Fruit fly (Drosophila melanogaster) whole organism, embryonic: ENCODE measurements around the gene Tim17a1.

Experiments used
- Antp ChIP-seq: fragments of 200-800 bp; sonication (Bioruptor generic); optimal IDR thresholded peaks from 3 replicates; lab custom pipeline; 2016; ENCODE audit warnings: missing biosample characterization, missing genetic modification characterization
- Atf6 ChIP-seq: fragments of 200-800 bp; sonication (Bioruptor generic); IDR thresholded peaks from 2 replicates; pipeline ENCODE4 v1.3.6; 2022; ENCODE audit warnings: missing biosample characterization, missing genetic modification characterization
- CG10147 ChIP-seq: fragments of 200-800 bp; sonication (Bioruptor generic); optimal IDR thresholded peaks from 2 replicates; lab custom pipeline; 2019; ENCODE audit warnings: missing biosample characterization, mild to moderate bottlenecking, missing genetic modification characterization, moderate library complexity
- CG10267 ChIP-seq: fragments of 200-800 bp; sonication (Bioruptor generic); optimal IDR thresholded peaks from 2 replicates; lab custom pipeline; 2018; ENCODE audit warnings: missing biosample characterization, mild to moderate bottlenecking, missing genetic modification characterization, moderate library complexity
- CG10366 ChIP-seq: fragments of 200-800 bp; sonication (Bioruptor generic); IDR thresholded peaks from 2 replicates; pipeline ENCODE4 v1.3.6; 2022; ENCODE audit warnings: missing biosample characterization, missing genetic modification characterization
- CG11085 ChIP-seq: fragments of 200-800 bp; sonication (Bioruptor generic); IDR thresholded peaks from 2 replicates; pipeline ENCODE4 v1.3.6; 2022; ENCODE audit warnings: missing biosample characterization, missing genetic modification characterization
- CG1233 ChIP-seq: fragments of 200-800 bp; sonication (Bioruptor generic); optimal IDR thresholded peaks from 4 replicates; lab custom pipeline; 2018; ENCODE audit warnings: missing biosample characterization, mild to moderate bottlenecking, missing genetic modification characterization
- CG12391 ChIP-seq: fragments of 200-800 bp; sonication (Bioruptor generic); optimal IDR thresholded peaks from 3 replicates; lab custom pipeline; 2018; ENCODE audit warnings: missing biosample characterization, mild to moderate bottlenecking, missing genetic modification characterization, moderate library complexity
- CG13624 ChIP-seq: fragments of 200-800 bp; sonication (Bioruptor generic); optimal IDR thresholded peaks from 2 replicates; lab custom pipeline; 2016; ENCODE audit warnings: missing biosample characterization, missing genetic modification characterization
- CG15011 ChIP-seq: fragments of 200-800 bp; sonication (Bioruptor generic); optimal IDR thresholded peaks from 3 replicates; lab custom pipeline; 2018; ENCODE audit warnings: missing biosample characterization, mild to moderate bottlenecking, missing genetic modification characterization
- CG18764 ChIP-seq: fragments of 200-800 bp; sonication (Bioruptor generic); optimal IDR thresholded peaks from 3 replicates; lab custom pipeline; 2016; ENCODE audit warnings: missing biosample characterization, missing genetic modification characterization
- CG2199 ChIP-seq: fragments of 200-800 bp; sonication (Bioruptor generic); IDR thresholded peaks from 3 replicates; pipeline ENCODE4 v1.3.6; 2022; ENCODE audit warnings: missing biosample characterization, missing genetic modification characterization
- CG2875 ChIP-seq: fragments of 200-800 bp; sonication (Bioruptor generic); optimal IDR thresholded peaks from 2 replicates; lab custom pipeline; 2017; ENCODE audit warnings: missing biosample characterization, mild to moderate bottlenecking, missing genetic modification characterization, missing genetic modification reagents
- CG31224 ChIP-seq: fragments of 200-800 bp; sonication (Bioruptor generic); IDR thresholded peaks from 2 replicates; pipeline ENCODE4 v1.3.6; 2022; ENCODE audit warnings: missing biosample characterization, missing genetic modification characterization
- CG31365 ChIP-seq: fragments of 200-800 bp; sonication (Bioruptor generic); optimal IDR thresholded peaks from 2 replicates; lab custom pipeline; 2018; ENCODE audit warnings: missing biosample characterization, mild to moderate bottlenecking, missing genetic modification characterization
- CG32767 ChIP-seq: fragments of 200-800 bp; sonication (Bioruptor generic); IDR thresholded peaks from 2 replicates; pipeline ENCODE4 v1.3.6; 2022; ENCODE audit warnings: missing biosample characterization, missing genetic modification characterization
- CG3407 ChIP-seq: fragments of 200-800 bp; sonication (Bioruptor generic); optimal IDR thresholded peaks from 2 replicates; lab custom pipeline; 2018; ENCODE audit warnings: missing biosample characterization, mild to moderate bottlenecking, missing genetic modification characterization
- CG3995 ChIP-seq: fragments of 200-800 bp; sonication (Bioruptor generic); optimal IDR thresholded peaks from 3 replicates; lab custom pipeline; 2016; ENCODE audit warnings: missing biosample characterization, missing genetic modification characterization
- CG4820 ChIP-seq: fragments of 200-800 bp; sonication (Bioruptor generic); optimal IDR thresholded peaks from 3 replicates; lab custom pipeline; 2016; ENCODE audit warnings: missing biosample characterization, missing genetic modification characterization
- CG6175 ChIP-seq: fragments of 200-800 bp; sonication (Bioruptor generic); IDR thresholded peaks from 3 replicates; pipeline ENCODE4 v1.3.6; 2022; ENCODE audit warnings: missing biosample characterization, missing genetic modification characterization
- CG6791 ChIP-seq: fragments of 200-800 bp; sonication (Bioruptor generic); IDR thresholded peaks from 3 replicates; pipeline ENCODE4 v1.3.6; 2022; ENCODE audit warnings: missing biosample characterization, missing genetic modification characterization; ENCODE audit not compliant: partially characterized antibody
- CG6813 ChIP-seq: fragments of 200-800 bp; sonication (Bioruptor generic); optimal IDR thresholded peaks from 2 replicates; lab custom pipeline; 2017; ENCODE audit warnings: missing biosample characterization, missing genetic modification characterization, mild to moderate bottlenecking, moderate library complexity, missing genetic modification reagents
- CG7745 ChIP-seq: fragments of 200-800 bp; sonication (Bioruptor generic); optimal IDR thresholded peaks from 2 replicates; lab custom pipeline; 2018; ENCODE audit warnings: missing biosample characterization, mild to moderate bottlenecking, missing genetic modification characterization, moderate library complexity
- CkIIα-i1 ChIP-seq: fragments of 200-800 bp; sonication (Bioruptor generic); IDR thresholded peaks from 2 replicates; pipeline ENCODE4 v1.3.6; 2022; ENCODE audit warnings: missing biosample characterization, missing genetic modification characterization
- Deaf1 ChIP-seq: fragments of 200-800 bp; optimal IDR thresholded peaks from 3 replicates; lab custom pipeline; 2019; ENCODE audit warnings: missing biosample characterization, mild to moderate bottlenecking, missing genetic modification characterization, moderate library complexity
- Dref ChIP-seq: fragments of 200-800 bp; sonication (Bioruptor generic); IDR thresholded peaks from 2 replicates; pipeline ENCODE4 v1.3.6; 2022; ENCODE audit warnings: missing biosample characterization, missing genetic modification characterization
- Eip74EF ChIP-seq, 2 experiments: fragments of 200-800 bp in 1 of 2; fragments of >200 bp in 1 of 2; sonication (Bioruptor generic) in 1 of 2; optimal IDR thresholded peaks; 2 replicates each; lab custom pipeline; 2017 to 2019; ENCODE audit warnings: missing biosample characterization in 2 of 2, missing genetic modification characterization in 2 of 2, mild to moderate bottlenecking in 1 of 2, moderate library complexity in 1 of 2
- Ets97D ChIP-seq: fragments of 200-800 bp; sonication (Bioruptor generic); optimal IDR thresholded peaks from 3 replicates; lab custom pipeline; 2016; ENCODE audit warnings: missing biosample characterization, missing genetic modification characterization
- Gug ChIP-seq: fragments of 200-800 bp; sonication (Bioruptor generic); IDR thresholded peaks from 4 replicates; pipeline ENCODE4 v1.3.6; 2022; ENCODE audit warnings: missing biosample characterization, missing genetic modification characterization
- HmgD ChIP-seq: fragments of 200-800 bp; sonication (Bioruptor generic); optimal IDR thresholded peaks from 3 replicates; lab custom pipeline; 2016; ENCODE audit warnings: missing biosample characterization, missing genetic modification characterization
- Hmr ChIP-seq: fragments of 200-800 bp; sonication (Bioruptor generic); optimal IDR thresholded peaks from 3 replicates; lab custom pipeline; 2017; ENCODE audit warnings: mild to moderate bottlenecking, missing biosample characterization, missing genetic modification reagents, missing genetic modification characterization
- Jarid2 ChIP-seq: fragments of 200-800 bp; sonication (Bioruptor generic); optimal IDR thresholded peaks from 3 replicates; lab custom pipeline; 2017; ENCODE audit warnings: mild to moderate bottlenecking, missing biosample characterization, missing genetic modification reagents, missing genetic modification characterization
- Mad ChIP-seq: fragments of 200-800 bp; sonication (Bioruptor generic); optimal IDR thresholded peaks from 2 replicates; lab custom pipeline; 2016; ENCODE audit warnings: missing biosample characterization, missing genetic modification characterization
- Nf-YA ChIP-seq: fragments of 200-800 bp; sonication (Bioruptor generic); IDR thresholded peaks from 2 replicates; pipeline ENCODE4 v1.3.6; 2022; ENCODE audit warnings: missing biosample characterization, missing genetic modification characterization
- NfI ChIP-seq: fragments of 200-800 bp; sonication (Bioruptor generic); optimal IDR thresholded peaks from 3 replicates; lab custom pipeline; 2018; ENCODE audit warnings: missing biosample characterization, mild to moderate bottlenecking, missing genetic modification characterization, moderate library complexity
- Oaz ChIP-seq: fragments of 200-800 bp; sonication (Bioruptor generic); IDR thresholded peaks from 2 replicates; pipeline ENCODE4 v1.3.6; 2022; ENCODE audit warnings: missing biosample characterization, missing genetic modification characterization
- Sox102F ChIP-seq: fragments of 200-800 bp; sonication (Bioruptor generic); optimal IDR thresholded peaks from 2 replicates; lab custom pipeline; 2018; ENCODE audit warnings: missing biosample characterization, mild to moderate bottlenecking, missing genetic modification characterization, moderate library complexity
- Sry-δ ChIP-seq: fragments of 200-800 bp; sonication (Bioruptor generic); optimal IDR thresholded peaks from 2 replicates; lab custom pipeline; 2016; ENCODE audit warnings: missing biosample characterization, missing genetic modification characterization
- Trl ChIP-seq, 3 experiments: fragments of >200 bp in 2 of 3; fragments of 200-800 bp in 1 of 3; sonication (Bioruptor generic) in 1 of 3; optimal IDR thresholded peaks; 2 replicates in 1 of 3; 3 replicates in 2 of 3; lab custom pipeline; 2016 to 2017; ENCODE audit warnings: missing biosample characterization in 1 of 3, missing genetic modification characterization in 1 of 3
- dan ChIP-seq: fragments of 200-800 bp; sonication (Bioruptor generic); IDR thresholded peaks from 2 replicates; pipeline ENCODE4 v1.3.6; 2022; ENCODE audit warnings: missing biosample characterization, missing genetic modification characterization
- dmrt11E ChIP-seq: fragments of 200-800 bp; sonication (Bioruptor generic); optimal IDR thresholded peaks from 3 replicates; lab custom pipeline; 2018; ENCODE audit warnings: missing biosample characterization, mild to moderate bottlenecking, missing genetic modification characterization, moderate library complexity
- gfzf ChIP-seq: fragments of 200-800 bp; sonication (Bioruptor generic); optimal IDR thresholded peaks from 2 replicates; lab custom pipeline; 2016; ENCODE audit warnings: missing biosample characterization, mild to moderate bottlenecking, missing genetic modification characterization, moderate library complexity
- hkb ChIP-seq, 2 experiments: fragments of 200-800 bp in 1 of 2; fragments of >200 bp in 1 of 2; sonication (Bioruptor generic) in 1 of 2; IDR thresholded peaks in 1 of 2; optimal IDR thresholded peaks in 1 of 2; 2 replicates each; pipeline versions ENCODE4 v1.3.6 to Lab custom; 2017 to 2022; ENCODE audit warnings: missing biosample characterization in 1 of 2, missing genetic modification characterization in 1 of 2
- nau ChIP-seq: fragments of 200-800 bp; sonication (Bioruptor generic); optimal IDR thresholded peaks from 3 replicates; lab custom pipeline; 2017; ENCODE audit warnings: missing biosample characterization, mild to moderate bottlenecking, missing genetic modification characterization, missing genetic modification reagents
- onecut ChIP-seq: fragments of 200-800 bp; sonication (Bioruptor generic); IDR thresholded peaks from 2 replicates; pipeline ENCODE4 v1.3.6; 2022; ENCODE audit warnings: missing biosample characterization, missing genetic modification characterization
- pum ChIP-seq: fragments of 200-800 bp; sonication (Bioruptor generic); optimal IDR thresholded peaks from 2 replicates; lab custom pipeline; 2016; ENCODE audit warnings: missing biosample characterization, missing genetic modification characterization
- rib ChIP-seq: fragments of 200-800 bp; sonication (Bioruptor generic); IDR thresholded peaks from 2 replicates; pipeline ENCODE4 v1.3.6; 2022; ENCODE audit warnings: missing biosample characterization, missing genetic modification characterization
- seq ChIP-seq: fragments of 200-800 bp; sonication (Bioruptor generic); IDR thresholded peaks from 2 replicates; pipeline ENCODE4 v1.3.6; 2022; ENCODE audit warnings: missing biosample characterization, missing genetic modification characterization
- tx ChIP-seq: fragments of 200-800 bp; sonication (Bioruptor generic); optimal IDR thresholded peaks from 2 replicates; lab custom pipeline; 2016; ENCODE audit warnings: missing biosample characterization, missing genetic modification characterization
- yki ChIP-seq: fragments of >200 bp; optimal IDR thresholded peaks from 3 replicates; lab custom pipeline; 2018
- zfh2 ChIP-seq: fragments of 200-800 bp; sonication (Bioruptor generic); optimal IDR thresholded peaks from 2 replicates; lab custom pipeline; 2016; ENCODE audit warnings: missing biosample characterization, missing genetic modification characterization

Gene Tim17a1

dm6 chr3R:12408160-12408559 is 43.7 kb upstream of the Tim17a1 start, which contains the start of gene CG5196 (continued):
- peak; percentile 56 for TF ChIP-seq Sry-δ
- TF ChIP-seq Oaz = no peak
- TF ChIP-seq Sox102F (GFP tag; lab: Kevin White, UChicago) = no peak
- no peak for TF ChIP-seq Antp (GFP tag; lab: Kevin White, UChicago)
- peak; percentile 75 for TF ChIP-seq gfzf (GFP tag; lab: Kevin White, UChicago)
- no peak for TF ChIP-seq tx (GFP tag; lab: Kevin White, UChicago)
- peak; percentile 78 for TF ChIP-seq CG3995
- peak; percentile 41 for TF ChIP-seq Hmr (GFP tag; lab: Kevin White, UChicago)
- no peak for TF ChIP-seq Eip74EF (GFP tag; optimal IDR thresholded peaks at IDR 0.05; lab: Kevin White, UChicago)
- TF ChIP-seq onecut = no peak
- no peak for TF ChIP-seq CG1233 (GFP tag; lab: Kevin White, UChicago)
- TF ChIP-seq Nf-YA = no peak
- no peak for TF ChIP-seq zfh2 (GFP tag; lab: Kevin White, UChicago)
- no peak for TF ChIP-seq CG6175 (GFP tag; lab: Robert Waterston, UW)
- TF ChIP-seq CG31224 = no peak
- peak; percentile 30 for TF ChIP-seq NfI (GFP tag; lab: Kevin White, UChicago)
- no peak for TF ChIP-seq Deaf1 (tag; lab: Kevin White, UChicago)
- TF ChIP-seq CG6813 (GFP tag; lab: Kevin White, UChicago) = no peak
- no peak for TF ChIP-seq CG11085 (GFP tag; lab: Robert Waterston, UW)
- TF ChIP-seq dmrt11E (tag; lab: Kevin White, UChicago) = no peak
- no peak for TF ChIP-seq CG32767 (GFP tag; lab: Robert Waterston, UW)
- TF ChIP-seq CG7745 = no peak
- TF ChIP-seq CG12391 = peak; percentile 35
- no peak for TF ChIP-seq Mad (GFP tag; lab: Kevin White, UChicago)
- peak; percentile 62 for TF ChIP-seq CG10267
- TF ChIP-seq rib = no peak
- TF ChIP-seq CG18764 (GFP tag; lab: Kevin White, UChicago) = no peak
- TF ChIP-seq CG15011 = no peak
- no peak for TF ChIP-seq CG2199 (GFP tag; lab: Robert Waterston, UW)
- no peak for TF ChIP-seq CG3407 (GFP tag; lab: Kevin White, UChicago)
- TF ChIP-seq CkIIα-i1 (GFP tag; lab: Robert Waterston, UW) = no peak
- TF ChIP-seq Jarid2 (GFP tag; lab: Kevin White, UChicago) = no peak
- TF ChIP-seq CG10147 = peak; percentile 13
- no peak for TF ChIP-seq CG10366 (GFP tag; lab: Robert Waterston, UW)
- peak; percentile 17 for TF ChIP-seq CG4820 (GFP tag; lab: Kevin White, UChicago)
- TF ChIP-seq nau (GFP tag; lab: Kevin White, UChicago) = no peak
- no peak for TF ChIP-seq yki (lab: Kevin White, UChicago)
- no peak for TF ChIP-seq pum (GFP tag; lab: Kevin White, UChicago)
- no peak for TF ChIP-seq Trl (optimal IDR thresholded peaks at IDR 0.05; lab: Kevin White, UChicago)
- TF ChIP-seq Trl (GFP tag; optimal IDR thresholded peaks at IDR 0.05; lab: Kevin White, UChicago) = no peak
- TF ChIP-seq CG31365 (tag; lab: Kevin White, UChicago) = no peak
- no peak for TF ChIP-seq seq (GFP tag; lab: Robert Waterston, UW)
- peak; percentile 93 for TF ChIP-seq Dref (GFP tag; lab: Robert Waterston, UW)
- no peak for TF ChIP-seq hkb (optimal IDR thresholded peaks at IDR 0.05; lab: Kevin White, UChicago)
- no peak for TF ChIP-seq hkb (GFP tag; IDR thresholded peaks at IDR 0.05; lab: Robert Waterston, UW)
- TF ChIP-seq CG13624 = no peak
- no peak for TF ChIP-seq dan (GFP tag; lab: Robert Waterston, UW)
- TF ChIP-seq Atf6 = no peak
- TF ChIP-seq CG2875 (GFP tag; lab: Kevin White, UChicago) = no peak
- TF ChIP-seq CG6791 (GFP tag; lab: Robert Waterston, UW) = peak; percentile 79
- TF ChIP-seq HmgD (GFP tag; lab: Kevin White, UChicago) = no peak
- no peak for TF ChIP-seq Gug (GFP tag; lab: Robert Waterston, UW)
- peak; percentile 34 for TF ChIP-seq Ets97D
